Fruit fly (Drosophila melanogaster) S2 (cell line): Measurements from ENCODE around the gene br.

ENCODE experiments used
- CG8478 ChIP-seq: fragments of >200 bp; optimal IDR thresholded peaks from 2 replicates; lab custom pipeline; 2018
- CTCF ChIP-seq, 2 experiments: fragments of >200 bp; optimal IDR thresholded peaks; 2 replicates each; lab custom pipeline; 2018

DNA sequence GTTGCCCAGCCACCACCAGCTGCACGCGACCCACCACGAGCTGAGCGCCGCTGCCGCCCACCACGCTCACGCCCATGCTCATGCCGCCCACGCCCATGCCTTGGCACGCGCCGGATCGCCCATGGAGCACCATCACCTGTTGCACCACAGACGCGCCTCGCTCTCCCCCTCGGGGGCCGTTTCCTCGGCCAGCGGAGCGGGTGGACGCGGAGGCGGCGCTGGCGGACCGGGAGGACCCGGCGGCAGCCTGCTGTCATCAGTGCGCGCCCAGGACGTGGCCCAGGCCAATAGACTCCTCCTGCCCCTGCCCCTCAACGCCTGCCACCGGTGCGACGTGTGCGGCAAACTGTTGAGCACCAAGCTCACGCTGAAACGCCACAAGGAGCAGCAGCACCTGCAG lies 72.9 kb downstream of the br start:
- no peak for TF ChIP-seq CTCF (optimal IDR thresholded peaks at IDR 0.05; lab: Kevin White, UChicago)
- TF ChIP-seq CG8478 (lab: Kevin White, UChicago), result no peak
